Fruit fly (Drosophila melanogaster) S2 (cell line): ENCODE measurements around the gene CG44303.

Experiments used
- CG8478 ChIP-seq: fragments of >200 bp; optimal IDR thresholded peaks from 2 replicates; lab custom pipeline; 2018
- CTCF ChIP-seq, 2 experiments: fragments of >200 bp; optimal IDR thresholded peaks; 2 replicates each; lab custom pipeline; 2018

Gene CG44303

dm6 chrX:6662876-6663551 is 24.2 kb downstream of the CG44303 start:
- TF ChIP-seq CTCF (optimal IDR thresholded peaks at IDR 0.05; lab: Kevin White, UChicago): no peak
- TF ChIP-seq CG8478: no peak

dm6 chrX:6662378-6662777 is 24.8 kb downstream of the CG44303 start:
- no peak for TF ChIP-seq CTCF (optimal IDR thresholded peaks at IDR 0.05; lab: Kevin White, UChicago)
- no peak for TF ChIP-seq CG8478

dm6 chrX:6661880-6662279 is 25.3 kb downstream of the CG44303 start:
- no peak for TF ChIP-seq CG8478
- no peak for TF ChIP-seq CTCF (optimal IDR thresholded peaks at IDR 0.05; lab: Kevin White, UChicago)

dm6 chrX:6661392-6661837 is 25.8 kb downstream of the CG44303 start, which contains the start of the genes CG3224 and Ctr1A:
CG3224 (minus strand) TSS chrX:6661462.
Ctr1A (plus strand) TSS chrX:6661647.
- TF ChIP-seq CG8478 (no peak), CTCF (optimal IDR thresholded peaks at IDR 0.05; lab: Kevin White, UChicago) (no peak)

dm6 chrX:6659919-6660318 is 27.3 kb downstream of the CG44303 start:
- TF ChIP-seq CTCF (optimal IDR thresholded peaks at IDR 0.05; lab: Kevin White, UChicago) (no peak), CG8478 (no peak)

dm6 chrX:6656626-6657558 is 30.3 kb downstream of the CG44303 start:
- TF ChIP-seq CTCF (optimal IDR thresholded peaks at IDR 0.05; lab: Kevin White, UChicago) (no peak), CG8478 (no peak)

- no peak for TF ChIP-seq CG8478
- no peak for TF ChIP-seq CTCF (optimal IDR thresholded peaks at IDR 0.05; lab: Kevin White, UChicago)
These were observed 31.1 kb downstream of the CG44303 start for dm6 chrX:6656023-6656594.

- TF ChIP-seq CTCF (optimal IDR thresholded peaks at IDR 0.05; lab: Kevin White, UChicago) (peak in 1 of 2 experiments; percentile 39), CG8478 (no peak)
These were observed 32.9 kb downstream of the CG44303 start, which contains the start of the genes CG3226 and Cdc7 for dm6 chrX:6654198-6654831. CG3226 (minus strand) TSS chrX:6654248. Cdc7 (plus strand) TSS chrX:6654541.

dm6 chrX:6646846-6647245 is 40.4 kb downstream of the CG44303 start:
- no peak for TF ChIP-seq CG8478
- TF ChIP-seq CTCF (optimal IDR thresholded peaks at IDR 0.05; lab: Kevin White, UChicago): no peak

dm6 chrX:6642593-6643257 is 44.5 kb downstream of the CG44303 start:
- TF ChIP-seq CG8478 (no peak), CTCF (optimal IDR thresholded peaks at IDR 0.05; lab: Kevin White, UChicago) (no peak)

- TF ChIP-seq CTCF (optimal IDR thresholded peaks at IDR 0.05; lab: Kevin White, UChicago) (no peak), CG8478 (no peak)
These were observed 45.6 kb downstream of the CG44303 start for dm6 chrX:6641602-6642001.

- no peak for TF ChIP-seq CTCF (optimal IDR thresholded peaks at IDR 0.05; lab: Kevin White, UChicago)
- TF ChIP-seq CG8478: no peak
These were observed 49.1 kb downstream of the CG44303 start for dm6 chrX:6638123-6638522.
